Worm (Caenorhabditis elegans) whole organism, L4 larva: ENCODE results near the gene str-252.

ENCODE experiments used
- ceh-82 ChIP-seq: sonication (generic microtip); optimal IDR thresholded peaks from 2 replicates; lab custom pipeline; 2017; ENCODE audit warnings: missing biosample characterization, missing genetic modification characterization
- fos-1 ChIP-seq: fragments of 150-350 bp; optimal IDR thresholded peaks from 2 replicates; lab custom pipeline; 2014; ENCODE audit warnings: missing biosample characterization, missing genetic modification characterization
- lin-39 ChIP-seq: fragments of 150-350 bp; optimal IDR thresholded peaks from 2 replicates; lab custom pipeline; 2014; ENCODE audit warnings: missing biosample characterization, missing genetic modification reagents, missing genetic modification characterization
- lsy-2 ChIP-seq, 2 experiments: fragments of 150-350 bp in 1 of 2; sonication (generic microtip) in 1 of 2; optimal IDR thresholded peaks; 2 replicates each; lab custom pipeline; 2014 to 2017; ENCODE audit warnings: missing biosample characterization in 2 of 2, missing genetic modification characterization in 2 of 2
- madf-9 ChIP-seq: fragments of 200-800 bp; sonication (Bioruptor generic); conservative IDR thresholded peaks from 2 replicates; pipeline ENCODE4 v1.3.6; 2022; ENCODE audit warnings: missing genetic modification reagents, missing genetic modification characterization, missing compliant biosample characterization
- nhr-11 ChIP-seq: fragments of 150-350 bp; optimal IDR thresholded peaks from 2 replicates; lab custom pipeline; 2014; ENCODE audit warnings: missing biosample characterization, missing genetic modification characterization
- nhr-237 ChIP-seq: sonication (generic microtip); optimal IDR thresholded peaks from 2 replicates; lab custom pipeline; 2017; ENCODE audit warnings: missing biosample characterization, missing genetic modification characterization
- nhr-28 ChIP-seq: fragments of 150-350 bp; optimal IDR thresholded peaks from 2 replicates; lab custom pipeline; 2014; ENCODE audit warnings: missing biosample characterization, missing genetic modification characterization
- nhr-76 ChIP-seq: fragments of 150-350 bp; optimal IDR thresholded peaks from 2 replicates; lab custom pipeline; 2014; ENCODE audit warnings: missing biosample characterization, missing genetic modification characterization

DNA sequence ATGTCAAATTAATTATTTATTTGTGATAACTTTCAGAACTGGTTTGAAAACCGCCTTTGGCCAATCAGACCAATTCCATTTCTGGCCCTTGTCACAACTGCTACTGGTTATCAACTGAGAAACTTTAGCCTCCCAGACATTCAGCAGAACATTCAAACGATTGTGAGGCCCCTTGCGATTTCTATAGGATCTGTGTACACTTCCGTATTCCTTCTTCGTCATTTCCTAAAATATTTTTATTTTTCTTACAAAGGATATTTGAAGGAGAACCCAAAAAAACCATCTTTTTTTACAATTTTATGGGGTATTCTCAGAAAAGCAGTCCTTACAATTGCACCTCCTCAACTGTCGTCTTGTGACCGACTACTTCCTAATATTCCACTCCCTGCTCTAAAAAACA, 43.0 kb upstream of the str-252 start:
- no peak for TF ChIP-seq nhr-237 (tag; lab: Kevin White, UChicago)
- TF ChIP-seq fos-1 (tag; lab: Kevin White, UChicago) = no peak
- TF ChIP-seq lsy-2 (tag; optimal IDR thresholded peaks at IDR 0.05; lab: Kevin White, UChicago) = no peak
- no peak for TF ChIP-seq nhr-28 (tag; lab: Kevin White, UChicago)
- no peak for TF ChIP-seq nhr-11 (tag; lab: Kevin White, UChicago)
- TF ChIP-seq nhr-76 = no peak
- no peak for TF ChIP-seq madf-9 (GFP tag; lab: Robert Waterston, UW)
- TF ChIP-seq lin-39 = no peak
- no peak for TF ChIP-seq ceh-82 (tag; lab: Kevin White, UChicago)
